Fruit fly (Drosophila melanogaster): ENCODE results near the gene eIF2beta.

eIF2beta gene

DNA sequence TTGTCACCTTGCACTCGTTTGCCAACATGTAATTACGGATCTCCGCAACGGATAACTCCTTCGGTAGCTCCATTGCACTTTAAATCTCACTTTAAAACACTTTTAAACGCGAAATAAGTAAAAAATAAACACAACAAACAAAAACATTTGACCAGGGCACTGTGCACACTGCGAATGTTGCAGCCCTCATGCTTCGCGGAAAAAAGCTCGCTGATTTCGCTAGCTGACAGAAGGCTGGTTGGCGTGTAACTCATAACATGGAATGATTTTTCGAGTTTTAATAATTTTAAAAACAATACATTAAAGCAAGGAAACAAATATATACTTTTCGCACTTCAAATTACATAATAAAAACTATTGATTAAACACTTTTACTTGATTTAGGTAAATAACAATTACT lies 45.8 kb upstream of the eIF2beta start, which contains the start of gene sowah:
Gene sowah, minus strand, starts transcription at position 177 of the 400 bp plus-strand sequence.
- TF ChIP-seq CG18262 (tag; optimal IDR thresholded peaks at IDR 0.05), result peak; percentile 41
- TF ChIP-seq tio (GFP tag; optimal IDR thresholded peaks at IDR 0.05), result no peak
- TF ChIP-seq ranshi (GFP tag; IDR thresholded peaks at IDR 0.05), result no peak
- TF ChIP-seq scrt (GFP tag; optimal IDR thresholded peaks at IDR 0.05), result peak; percentile 77
- peak; percentile 40 to 44 for TF ChIP-seq Pdp1 (GFP tag; optimal IDR thresholded peaks at IDR 0.05)
- TF ChIP-seq BtbVII (GFP tag; optimal IDR thresholded peaks at IDR 0.05), result no peak
- TF ChIP-seq CG1024 (GFP tag; IDR thresholded peaks at IDR 0.05), result peak; percentile 55
- TF ChIP-seq CG6765 (GFP tag; optimal IDR thresholded peaks at IDR 0.05), result no peak
- peak; percentile 94 for TF ChIP-seq CG3838 (GFP tag; optimal IDR thresholded peaks at IDR 0.05)
- TF ChIP-seq CG15269 (tag; optimal IDR thresholded peaks at IDR 0.05), result no peak
- peak; percentile 26 for TF ChIP-seq jumu (GFP tag; optimal IDR thresholded peaks at IDR 0.05)
- no peak for TF ChIP-seq CG8281 (tag; optimal IDR thresholded peaks at IDR 0.05)
- TF ChIP-seq Vsx1 (GFP tag; optimal IDR thresholded peaks at IDR 0.05), result no peak
- no peak for TF ChIP-seq aop (GFP tag; IDR thresholded peaks at IDR 0.05)
- TF ChIP-seq cad (GFP tag; optimal IDR thresholded peaks at IDR 0.05), result no peak
- TF ChIP-seq CG34224 (GFP tag; IDR thresholded peaks at IDR 0.05; ENCODE audit: partially characterized antibody), result peak; percentile 32; the same call in 1 of the 3 replicates
- TF ChIP-seq gro (GFP tag; optimal IDR thresholded peaks at IDR 0.05), result peak; percentile 50
- TF ChIP-seq sens-2 (GFP tag; IDR thresholded peaks at IDR 0.05), result no peak
- no peak for TF ChIP-seq Fer1 (GFP tag; optimal IDR thresholded peaks at IDR 0.05)
- no peak for TF ChIP-seq Hey (tag; optimal IDR thresholded peaks at IDR 0.05)
- no peak for TF ChIP-seq hkb (optimal IDR thresholded peaks at IDR 0.05)
- TF ChIP-seq hkb (GFP tag; IDR thresholded peaks at IDR 0.05), result no peak
- no peak for TF ChIP-seq CG11723 (GFP tag; optimal IDR thresholded peaks at IDR 0.05)
- peak; percentile 45 for TF ChIP-seq CTCF (GFP tag; optimal IDR thresholded peaks at IDR 0.05)
- TF ChIP-seq D19B (GFP tag; optimal IDR thresholded peaks at IDR 0.05), result peak; percentile 5
- peak; percentile 82 for TF ChIP-seq row (GFP tag; IDR thresholded peaks at IDR 0.05)
- peak; percentile 55 for TF ChIP-seq sob (GFP tag; IDR thresholded peaks at IDR 0.05)
- TF ChIP-seq Lim3 (GFP tag; IDR thresholded peaks at IDR 0.05), result no peak
- peak; percentile 69; the same call in 1 of the 3 replicates for TF ChIP-seq CG11456 (GFP tag; IDR thresholded peaks at IDR 0.05)
- TF ChIP-seq CG5245 (GFP tag; optimal IDR thresholded peaks at IDR 0.05), result peak; percentile 10
- TF ChIP-seq CG7839 (tag; optimal IDR thresholded peaks at IDR 0.05), result peak; percentile 55
- peak; percentile 43; the same call in 1 of the 2 replicates for TF ChIP-seq CG13287 (GFP tag; IDR thresholded peaks at IDR 0.05; ENCODE audit: partially characterized antibody)
- TF ChIP-seq phol (tag; optimal IDR thresholded peaks at IDR 0.05), result peak; percentile 70
- no peak for TF ChIP-seq Usf (GFP tag; optimal IDR thresholded peaks at IDR 0.05)
- TF ChIP-seq CG30431 (GFP tag; optimal IDR thresholded peaks at IDR 0.05), result no peak
- TF ChIP-seq CG1602 (GFP tag; optimal IDR thresholded peaks at IDR 0.05), result peak; percentile 21
- TF ChIP-seq chn (GFP tag; optimal IDR thresholded peaks at IDR 0.05), result peak; percentile 31
- no peak for TF ChIP-seq CG16815 (GFP tag; optimal IDR thresholded peaks at IDR 0.05)
- TF ChIP-seq Nf-YC (tag; optimal IDR thresholded peaks at IDR 0.05), result peak; percentile 64
- TF ChIP-seq CG2875 (GFP tag; optimal IDR thresholded peaks at IDR 0.05), result no peak
- peak; percentile 71 for TF ChIP-seq CG3281 (GFP tag; optimal IDR thresholded peaks at IDR 0.05)
- TF ChIP-seq mld (GFP tag; IDR thresholded peaks at IDR 0.05; ENCODE audit: partially characterized antibody), result no peak
- TF ChIP-seq Fer2 (tag; optimal IDR thresholded peaks at IDR 0.05), result no peak
- no peak for TF ChIP-seq Oli (tag; optimal IDR thresholded peaks at IDR 0.05)
- no peak for TF ChIP-seq CG11093 (GFP tag; IDR thresholded peaks at IDR 0.05)
- TF ChIP-seq gce (GFP tag; IDR thresholded peaks at IDR 0.05), result no peak
- TF ChIP-seq pfk (GFP tag; optimal IDR thresholded peaks at IDR 0.05), result no peak
- peak; percentile 12; the same call in 1 of the 3 replicates for TF ChIP-seq CG14050 (GFP tag; IDR thresholded peaks at IDR 0.05)
- TF ChIP-seq CG17802 (tag; optimal IDR thresholded peaks at IDR 0.05), result peak; percentile 33
- peak; percentile 42; the same call in 1 of the 2 replicates for TF ChIP-seq CG32532 (GFP tag; IDR thresholded peaks at IDR 0.05)
- peak; percentile 36; the same call in 1 of the 2 replicates for TF ChIP-seq CG10366 (GFP tag; IDR thresholded peaks at IDR 0.05)
- TF ChIP-seq CG17385 (GFP tag; optimal IDR thresholded peaks at IDR 0.05), result no peak
